Worm (Caenorhabditis elegans) whole organism, L4 larva: Measurements from ENCODE around the gene C16B8.3.

Experiments used
- ama-1 ChIP-seq: fragments of 150-350 bp; optimal IDR thresholded peaks from 2 replicates; lab custom pipeline; 2014; ENCODE audit warnings: inconsistent platforms, mixed read lengths
- lsy-2 ChIP-seq, 2 experiments: fragments of 150-350 bp in 1 of 2; sonication (generic microtip) in 1 of 2; optimal IDR thresholded peaks; 2 replicates each; lab custom pipeline; 2014 to 2017; ENCODE audit warnings: missing biosample characterization in 2 of 2, missing genetic modification characterization in 2 of 2
- pha-4 ChIP-seq, 2 experiments: fragments of 150-350 bp in 1 of 2; fragments of 200-800 bp in 1 of 2; sonication (Bioruptor generic) in 1 of 2; IDR thresholded peaks in 1 of 2; optimal IDR thresholded peaks in 1 of 2; 2 replicates each; pipeline versions ENCODE4 v1.3.6 to Lab custom; 2014 to 2022; ENCODE audit warnings: missing genetic modification characterization in 2 of 2, missing genetic modification reagents in 2 of 2, missing biosample characterization in 1 of 2, missing compliant biosample characterization in 1 of 2
- unc-62 ChIP-seq, 3 experiments: fragments of 150-350 bp in 1 of 3; sonication (generic microtip); optimal IDR thresholded peaks in 2 of 3; peaks in 1 of 3; 1 replicate in 1 of 3; 2 replicates in 2 of 3; lab custom pipeline; 2014 to 2017; ENCODE audit warnings: missing biosample characterization in 3 of 3, missing genetic modification characterization in 3 of 3, missing genetic modification reagents in 3 of 3, missing genotype in 1 of 3
- ztf-11 ChIP-seq: fragments of 150-350 bp; optimal IDR thresholded peaks from 2 replicates; lab custom pipeline; 2014; ENCODE audit warnings: missing biosample characterization, missing genetic modification characterization

ce11 chrX:3937483-3937882, 31.0 kb downstream of the C16B8.3 start:
- TF ChIP-seq pha-4 (GFP tag; IDR thresholded peaks at IDR 0.05; lab: Robert Waterston, UW), result no peak
- no peak for TF ChIP-seq pha-4 (tag; optimal IDR thresholded peaks at IDR 0.05; lab: Kevin White, UChicago)
- no peak for TF ChIP-seq ztf-11 (tag; lab: Kevin White, UChicago)
- TF ChIP-seq ama-1 (lab: Kevin White, UChicago), result no peak
- no peak for TF ChIP-seq unc-62 (GFP tag; optimal IDR thresholded peaks at IDR 0.05 in 1 of 2; lab: Kevin White, UChicago)
- no peak for TF ChIP-seq unc-62 (tag; optimal IDR thresholded peaks at IDR 0.05; lab: Kevin White, UChicago)
- no peak for TF ChIP-seq lsy-2 (tag; optimal IDR thresholded peaks at IDR 0.05; lab: Kevin White, UChicago)
